Fruit fly (Drosophila melanogaster) whole organism, wandering third instar larva: Measurements from ENCODE around the gene WASp.

ENCODE experiments used
- Dfd ChIP-seq: fragments of >200 bp; optimal IDR thresholded peaks from 2 replicates; lab custom pipeline; 2017; ENCODE audit warnings: missing biosample characterization, missing genetic modification characterization
- Dif ChIP-seq: fragments of 200-275, 200-300 bp; sonication (Bioruptor generic); optimal IDR thresholded peaks from 2 replicates; lab custom pipeline; 2018; ENCODE audit warnings: missing biosample characterization, missing genetic modification characterization; ENCODE audit not compliant: partially characterized antibody
- Hr78 ChIP-seq: fragments of >200 bp; optimal IDR thresholded peaks from 2 replicates; lab custom pipeline; 2017; ENCODE audit warnings: missing biosample characterization, missing genetic modification characterization
- Hr83 ChIP-seq: fragments of 200-300 bp; sonication (Bioruptor generic); optimal IDR thresholded peaks from 2 replicates; lab custom pipeline; 2016; ENCODE audit warnings: missing biosample characterization, mild to moderate bottlenecking, missing genetic modification characterization, moderate library complexity; ENCODE audit not compliant: poor library complexity, severe bottlenecking
- Mio ChIP-seq: sonication (Bioruptor generic); optimal IDR thresholded peaks from 2 replicates; lab custom pipeline; 2016; ENCODE audit warnings: missing biosample characterization, missing genetic modification characterization
- N ChIP-seq: fragments of >200 bp; optimal IDR thresholded peaks from 2 replicates; lab custom pipeline; 2018; ENCODE audit warnings: missing biosample characterization, missing external identifiers, missing genetic modification characterization
- OdsH ChIP-seq: fragments of 200-800 bp; sonication (Bioruptor generic); optimal IDR thresholded peaks from 2 replicates; lab custom pipeline; 2016; ENCODE audit warnings: missing biosample characterization, mild to moderate bottlenecking, missing genetic modification characterization
- brk ChIP-seq: fragments of 200-800 bp; sonication (Bioruptor generic); optimal IDR thresholded peaks from 2 replicates; lab custom pipeline; 2016; ENCODE audit warnings: missing biosample characterization, mild to moderate bottlenecking, missing genetic modification characterization
- dl ChIP-seq, 2 experiments: fragments of 175-275, 200-275 bp in 1 of 2; fragments of 200-275 bp in 1 of 2; sonication (Bioruptor generic); optimal IDR thresholded peaks; lab custom pipeline; 2018; ENCODE audit warnings: mild to moderate bottlenecking in 2 of 2, missing biosample characterization in 2 of 2, missing genetic modification characterization in 2 of 2, moderate library complexity in 2 of 2; ENCODE audit not compliant: partially characterized antibody in 2 of 2, insufficient read depth in 1 of 2
- ey ChIP-seq: fragments of 200-800 bp; sonication (Bioruptor generic); optimal IDR thresholded peaks from 2 replicates; lab custom pipeline; 2016; ENCODE audit warnings: missing biosample characterization, missing genetic modification characterization
- h ChIP-seq: fragments of 200-800 bp; sonication (Bioruptor generic); optimal IDR thresholded peaks from 3 replicates; lab custom pipeline; 2016; ENCODE audit warnings: missing biosample characterization, mild to moderate bottlenecking, missing genetic modification characterization
- sage ChIP-seq: fragments of 200-800 bp; sonication (Bioruptor generic); optimal IDR thresholded peaks from 2 replicates; lab custom pipeline; 2016; ENCODE audit warnings: missing biosample characterization, mild to moderate bottlenecking, missing genetic modification characterization
- tai ChIP-seq: sonication (Bioruptor generic); optimal IDR thresholded peaks from 2 replicates; lab custom pipeline; 2016; ENCODE audit warnings: missing biosample characterization, missing genetic modification characterization
- usp ChIP-seq: fragments of >200 bp; optimal IDR thresholded peaks from 2 replicates; lab custom pipeline; 2017; ENCODE audit warnings: missing biosample characterization, missing genetic modification characterization

DNA sequence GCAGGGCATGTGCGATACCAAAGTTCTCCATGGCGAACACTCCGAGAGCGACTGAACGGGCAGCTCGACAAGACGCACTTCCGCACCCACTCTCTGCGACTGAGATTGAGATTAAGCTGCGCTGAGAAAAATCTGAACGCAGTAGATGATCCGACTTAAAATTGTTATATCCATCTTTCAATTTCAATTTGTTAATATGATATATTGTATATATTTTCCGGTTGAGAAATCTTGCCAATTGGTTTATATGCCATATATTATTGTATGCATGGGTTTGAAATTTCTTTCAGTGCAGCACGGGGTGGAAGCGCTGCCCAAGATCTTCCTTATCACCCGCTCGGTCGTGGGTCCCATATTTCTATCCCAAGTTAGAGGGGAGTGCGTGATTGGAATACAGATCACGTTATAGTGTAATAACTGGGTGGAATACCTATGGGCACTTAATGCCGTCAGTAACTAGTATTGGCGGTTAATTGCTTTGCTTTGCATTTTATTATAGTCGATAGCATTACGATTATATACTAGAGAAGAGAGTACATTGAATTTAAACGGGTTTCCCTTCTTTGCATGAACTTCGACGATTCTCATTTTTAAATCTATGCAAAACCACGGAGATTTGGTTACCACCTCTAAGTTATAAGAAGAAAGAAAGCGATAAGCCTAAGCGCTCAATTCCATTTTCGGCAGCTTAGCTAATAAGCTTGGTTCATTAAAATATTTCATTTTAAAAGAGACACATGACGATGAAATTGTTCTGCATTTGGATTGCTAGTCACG lies 48.4 kb upstream of the WASp start, which contains the start of the genes Nepl19 and Nepl20:
- TF ChIP-seq N (GFP tag; lab: Kevin White, UChicago), result no peak
- peak; percentile 12 for TF ChIP-seq Mio
- TF ChIP-seq tai (GFP tag; lab: Kevin White, UChicago), result no peak
- peak; percentile 93 for TF ChIP-seq h (GFP tag; lab: Kevin White, UChicago)
- peak; percentile 77 for TF ChIP-seq sage (GFP tag; lab: Kevin White, UChicago)
- no peak for TF ChIP-seq dl (GFP tag; optimal IDR thresholded peaks at IDR 0.05; lab: Kevin White, UChicago; ENCODE audit: insufficient read depth in 1 of 2, partially characterized antibody in 2 of 2)
- peak; percentile 87 for TF ChIP-seq ey (GFP tag; lab: Kevin White, UChicago)
- no peak for TF ChIP-seq Hr83 (GFP tag; lab: Kevin White, UChicago)
- no peak for TF ChIP-seq usp
- no peak for TF ChIP-seq brk (GFP tag; lab: Kevin White, UChicago)
- no peak for TF ChIP-seq Dfd (GFP tag; lab: Kevin White, UChicago)
- peak; percentile 92 for TF ChIP-seq OdsH (GFP tag; lab: Kevin White, UChicago)
- TF ChIP-seq Dif (GFP tag; lab: Kevin White, UChicago), result no peak
- no peak for TF ChIP-seq Hr78 (GFP tag; lab: Kevin White, UChicago)
